Fruit fly (Drosophila melanogaster) whole organism, prepupa: ENCODE measurements around the gene boi.
A peak's percentile ranks its signal among the peaks of the same experiment; 100 is the strongest.

Experiments
- Blimp-1 ChIP-seq: fragments of 200-800 bp; sonication (Bioruptor generic); optimal IDR thresholded peaks from 3 replicates; lab custom pipeline; 2017; ENCODE audit warnings: missing biosample characterization, missing genetic modification characterization, mild to moderate bottlenecking, moderate library complexity, missing genetic modification reagents
- CG10669 ChIP-seq: fragments of 200-800 bp; sonication (Bioruptor generic); optimal IDR thresholded peaks from 3 replicates; lab custom pipeline; 2018; ENCODE audit warnings: missing biosample characterization, mild to moderate bottlenecking, missing genetic modification characterization, moderate library complexity
- CG11294 ChIP-seq: fragments of 200-800 bp; sonication (Bioruptor generic); IDR thresholded peaks from 2 replicates; pipeline ENCODE4 v1.3.6; 2022; ENCODE audit warnings: missing biosample characterization, missing genetic modification characterization
- CG11762 ChIP-seq: fragments of 200-800 bp; sonication (Bioruptor generic); optimal IDR thresholded peaks from 3 replicates; lab custom pipeline; 2016; ENCODE audit warnings: missing biosample characterization, missing genetic modification characterization; ENCODE audit not compliant: insufficient read depth
- CG15336 ChIP-seq: fragments of 200-800 bp; sonication (Bioruptor generic); IDR thresholded peaks from 2 replicates; pipeline ENCODE4 v1.3.6; 2022; ENCODE audit warnings: missing biosample characterization, missing genetic modification characterization
- CG16779 ChIP-seq: fragments of 200-800 bp; sonication (Bioruptor generic); optimal IDR thresholded peaks from 3 replicates; lab custom pipeline; 2017; ENCODE audit warnings: missing biosample characterization, mild to moderate bottlenecking, missing genetic modification characterization
- CG3032 ChIP-seq: fragments of 200-800 bp; optimal IDR thresholded peaks from 2 replicates; lab custom pipeline; 2019; ENCODE audit warnings: missing biosample characterization, mild to moderate bottlenecking, missing genetic modification characterization, moderate library complexity
- CG32006 ChIP-seq: fragments of 200-800 bp; sonication (Bioruptor generic); optimal IDR thresholded peaks from 3 replicates; lab custom pipeline; 2017; ENCODE audit warnings: missing biosample characterization, mild to moderate bottlenecking, missing genetic modification characterization
- CG6276 ChIP-seq: fragments of 200-800 bp; sonication (Bioruptor generic); optimal IDR thresholded peaks from 2 replicates; lab custom pipeline; 2017; ENCODE audit warnings: missing biosample characterization, mild to moderate bottlenecking, missing genetic modification characterization
- CG6792 ChIP-seq: fragments of 200-800 bp; sonication (Bioruptor generic); optimal IDR thresholded peaks from 3 replicates; lab custom pipeline; 2016; ENCODE audit warnings: missing biosample characterization, missing genetic modification characterization
- CG7368 ChIP-seq: fragments of 200-800 bp; sonication (Bioruptor generic); optimal IDR thresholded peaks from 3 replicates; lab custom pipeline; 2016; ENCODE audit warnings: missing biosample characterization, missing genetic modification characterization
- CG8119 ChIP-seq: fragments of 200-800 bp; sonication (Bioruptor generic); IDR thresholded peaks from 3 replicates; pipeline ENCODE4 v1.3.6; 2022; ENCODE audit warnings: missing biosample characterization, missing genetic modification characterization
- CG8319 ChIP-seq: fragments of 200-800 bp; sonication (Bioruptor generic); optimal IDR thresholded peaks from 3 replicates; lab custom pipeline; 2016; ENCODE audit warnings: missing biosample characterization, missing genetic modification characterization
- CG8632 ChIP-seq: fragments of 200-800 bp; sonication (Bioruptor generic); optimal IDR thresholded peaks from 3 replicates; lab custom pipeline; 2016; ENCODE audit warnings: missing biosample characterization, missing genetic modification characterization
- CG9139 ChIP-seq: fragments of 200-800 bp; sonication (Bioruptor generic); optimal IDR thresholded peaks from 3 replicates; lab custom pipeline; 2017; ENCODE audit warnings: missing biosample characterization, mild to moderate bottlenecking, missing genetic modification characterization
- Eip75B ChIP-seq: fragments of 200-800 bp; sonication (Bioruptor generic); optimal IDR thresholded peaks from 3 replicates; lab custom pipeline; 2016; ENCODE audit warnings: missing biosample characterization, missing genetic modification characterization
- Eip78C ChIP-seq: fragments of 200-800 bp; sonication (Bioruptor generic); peaks from one replicate; lab custom pipeline; 2016; ENCODE audit warnings: missing biosample characterization, missing genetic modification characterization
- Ets96B ChIP-seq: fragments of 200-800 bp; optimal IDR thresholded peaks from 2 replicates; lab custom pipeline; 2019; ENCODE audit warnings: missing biosample characterization, mild to moderate bottlenecking, missing genetic modification characterization, moderate library complexity
- Gug ChIP-seq: fragments of 200-800 bp; sonication (Bioruptor generic); IDR thresholded peaks from 2 replicates; pipeline ENCODE4 v1.3.6; 2022; ENCODE audit warnings: missing biosample characterization, missing genetic modification characterization
- Hr38 ChIP-seq: sonication (Bioruptor generic); optimal IDR thresholded peaks from 2 replicates; lab custom pipeline; 2016; ENCODE audit warnings: missing biosample characterization, missing genetic modification characterization
- Lpt ChIP-seq: fragments of 200-800 bp; sonication (Bioruptor generic); optimal IDR thresholded peaks from 3 replicates; lab custom pipeline; 2016; ENCODE audit warnings: missing biosample characterization, missing genetic modification characterization
- Met ChIP-seq: fragments of 200-800 bp; sonication (Bioruptor generic); optimal IDR thresholded peaks from 3 replicates; lab custom pipeline; 2016; ENCODE audit warnings: missing biosample characterization, missing genetic modification characterization
- Smox ChIP-seq: fragments of 200-800 bp; sonication (Bioruptor generic); optimal IDR thresholded peaks from 3 replicates; lab custom pipeline; 2016; ENCODE audit warnings: missing biosample characterization, missing genetic modification characterization
- Sox102F ChIP-seq: fragments of 200-800 bp; sonication (Bioruptor generic); optimal IDR thresholded peaks from 2 replicates; lab custom pipeline; 2016; ENCODE audit warnings: missing biosample characterization, mild to moderate bottlenecking, missing genetic modification characterization
- Sox15 ChIP-seq: fragments of 200-800 bp; sonication (Bioruptor generic); optimal IDR thresholded peaks from 3 replicates; lab custom pipeline; 2016; ENCODE audit warnings: missing biosample characterization, missing genetic modification characterization
- dsx ChIP-seq: fragments of 200-800 bp; optimal IDR thresholded peaks from 3 replicates; lab custom pipeline; 2019; ENCODE audit warnings: missing biosample characterization, mild to moderate bottlenecking, missing genetic modification characterization, moderate library complexity; ENCODE audit not compliant: poor library complexity, severe bottlenecking
- eg ChIP-seq: fragments of 200-800 bp; sonication (Bioruptor generic); IDR thresholded peaks from 3 replicates; pipeline ENCODE4 v1.3.6; 2022; ENCODE audit warnings: missing biosample characterization, missing genetic modification characterization
- esn ChIP-seq: fragments of 200-800 bp; sonication (Bioruptor generic); optimal IDR thresholded peaks from 2 replicates; lab custom pipeline; 2016; ENCODE audit warnings: missing biosample characterization, mild to moderate bottlenecking, missing genetic modification characterization, moderate library complexity
- fkh ChIP-seq: fragments of 200-800 bp; sonication (Bioruptor generic); optimal IDR thresholded peaks from 3 replicates; lab custom pipeline; 2017; ENCODE audit warnings: missing biosample characterization, mild to moderate bottlenecking, missing genetic modification characterization, moderate library complexity
- lz ChIP-seq: fragments of 200-800 bp; sonication (Bioruptor generic); optimal IDR thresholded peaks from 3 replicates; lab custom pipeline; 2016; ENCODE audit warnings: missing biosample characterization, missing genetic modification characterization
- net ChIP-seq: fragments of 200-800 bp; sonication (Bioruptor generic); optimal IDR thresholded peaks from 3 replicates; lab custom pipeline; 2016; ENCODE audit warnings: missing biosample characterization, missing genetic modification characterization
- pdm3 ChIP-seq: fragments of 200-800 bp; sonication (Bioruptor generic); optimal IDR thresholded peaks from 3 replicates; lab custom pipeline; 2016; ENCODE audit warnings: missing biosample characterization, missing genetic modification characterization
- salr ChIP-seq, 2 experiments: fragments of 200-800 bp; sonication (Bioruptor generic); optimal IDR thresholded peaks; 3 replicates each; lab custom pipeline; 2016 to 2018; ENCODE audit warnings: missing biosample characterization in 2 of 2, missing genetic modification characterization in 2 of 2, mild to moderate bottlenecking in 1 of 2
- svp ChIP-seq: fragments of 200-800 bp; sonication (Bioruptor generic); peaks from one replicate; lab custom pipeline; 2016; ENCODE audit warnings: missing biosample characterization, missing genetic modification characterization

boi gene

DNA sequence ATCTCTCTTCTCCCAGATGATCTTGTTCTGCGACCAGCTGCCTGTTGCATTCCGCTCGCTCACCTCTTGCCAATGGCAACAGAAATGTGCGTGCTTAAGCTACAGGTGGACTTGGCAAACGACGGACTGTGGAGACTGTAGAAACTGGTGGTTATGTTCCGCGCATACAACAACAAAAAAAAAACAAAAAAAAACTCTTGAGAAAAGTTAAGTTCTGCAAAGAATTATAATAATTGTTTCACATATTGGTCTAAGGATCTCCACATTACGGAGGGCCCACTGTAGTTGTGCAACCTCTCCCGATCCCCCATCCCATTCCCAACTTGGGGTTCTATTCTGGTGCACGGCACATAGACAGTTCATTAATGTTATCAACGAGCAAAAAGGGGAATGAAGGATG is 1.3 kb downstream of the boi start (continued):
- TF ChIP-seq CG15336 (GFP tag; lab: Robert Waterston, UW) (peak; percentile 93), Hr38 (GFP tag; lab: Kevin White, UChicago) (no peak), fkh (GFP tag; lab: Kevin White, UChicago) (no peak), CG6792 (GFP tag; lab: Kevin White, UChicago) (peak; percentile 74), CG8319 (GFP tag; lab: Kevin White, UChicago) (peak; percentile 57), CG3032 (peak; percentile 84), Sox102F (GFP tag; lab: Kevin White, UChicago) (peak; percentile 40), CG10669 (GFP tag; lab: Kevin White, UChicago) (peak; percentile 78), CG9139 (GFP tag; lab: Kevin White, UChicago) (peak; percentile 59), dsx (GFP tag; lab: Kevin White, UChicago) (peak; percentile 80), Smox (GFP tag; lab: Kevin White, UChicago) (peak; percentile 35)

DNA sequence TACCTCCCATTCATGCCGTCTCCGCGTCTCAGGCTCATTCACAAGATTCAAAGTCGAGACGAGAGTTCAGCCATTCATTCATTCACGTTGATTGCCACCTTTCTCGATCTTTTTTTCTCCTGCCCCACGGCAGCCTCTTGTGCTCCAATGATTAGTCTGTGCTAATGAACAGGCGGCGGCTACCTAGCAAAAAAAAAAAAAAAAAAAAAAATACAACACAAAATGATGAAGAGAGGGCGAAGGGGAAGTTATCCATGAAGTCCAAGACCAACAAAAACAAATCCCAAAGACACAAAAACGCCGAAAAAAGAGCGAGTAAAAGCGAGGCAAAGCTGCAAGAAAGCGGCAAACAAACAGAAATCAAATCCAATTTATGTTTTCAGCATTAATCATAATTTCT is 2.9 kb downstream of the boi start:
- TF ChIP-seq CG8119 (GFP tag; lab: Robert Waterston, UW): no peak
- no peak for TF ChIP-seq Met
- no peak for TF ChIP-seq salr (GFP tag; optimal IDR thresholded peaks at IDR 0.05; lab: Kevin White, UChicago)
- TF ChIP-seq Eip75B: no peak
- no peak for TF ChIP-seq CG8319 (GFP tag; lab: Kevin White, UChicago)
- no peak for TF ChIP-seq eg (GFP tag; lab: Robert Waterston, UW)
- TF ChIP-seq CG6276 (GFP tag; lab: Kevin White, UChicago): no peak
- TF ChIP-seq Sox15 (GFP tag; lab: Kevin White, UChicago): no peak
- no peak for TF ChIP-seq lz (GFP tag; lab: Kevin White, UChicago)
- TF ChIP-seq Blimp-1 (GFP tag; lab: Kevin White, UChicago): no peak

DNA sequence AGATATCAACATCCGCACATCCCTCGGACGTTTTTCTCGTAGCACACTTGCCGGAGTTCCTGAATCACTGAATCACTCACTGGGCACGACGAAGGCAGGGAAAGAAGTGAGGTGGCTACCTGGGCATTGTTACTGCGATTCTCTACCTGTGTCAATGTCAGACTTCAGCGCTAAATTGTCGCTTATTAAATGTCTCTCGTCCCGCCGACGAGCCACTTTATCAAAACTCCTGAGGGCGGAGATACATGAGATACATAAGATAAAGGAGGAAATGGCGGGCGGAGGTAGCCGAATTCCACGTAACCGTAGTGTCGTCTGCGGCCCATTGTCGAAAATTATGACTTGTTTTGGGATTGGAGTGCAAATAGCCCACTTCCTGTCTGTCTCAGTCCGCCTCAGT is 4.2 kb downstream of the boi start:
- TF ChIP-seq CG8632 (GFP tag; lab: Kevin White, UChicago): no peak
- no peak for TF ChIP-seq CG11762 (GFP tag; lab: Kevin White, UChicago)

- 0 out of 2 replicates have a peak, but pooled peaks have one; percentile 13 for TF ChIP-seq CG15336 (GFP tag; lab: Robert Waterston, UW)
- TF ChIP-seq CG6276 (GFP tag; lab: Kevin White, UChicago): peak; percentile 5
- peak; percentile 28 for TF ChIP-seq Lpt (GFP tag; lab: Kevin White, UChicago)
- peak; percentile 69 for TF ChIP-seq CG32006 (GFP tag; lab: Kevin White, UChicago)
- TF ChIP-seq Eip78C (GFP tag; lab: Kevin White, UChicago): peak; percentile 59
- TF ChIP-seq CG6792 (GFP tag; lab: Kevin White, UChicago): no peak
- no peak for TF ChIP-seq pdm3 (GFP tag; lab: Kevin White, UChicago)
- no peak for TF ChIP-seq CG16779 (tag; lab: Kevin White, UChicago)
- no peak for TF ChIP-seq CG11294 (GFP tag; lab: Robert Waterston, UW)
- no peak for TF ChIP-seq Blimp-1 (GFP tag; lab: Kevin White, UChicago)
- no peak for TF ChIP-seq Gug
- no peak for TF ChIP-seq svp (GFP tag; lab: Kevin White, UChicago)
Observed at dm6 chrX:2464189-2464588, 5.7 kb downstream of the boi start.

DNA sequence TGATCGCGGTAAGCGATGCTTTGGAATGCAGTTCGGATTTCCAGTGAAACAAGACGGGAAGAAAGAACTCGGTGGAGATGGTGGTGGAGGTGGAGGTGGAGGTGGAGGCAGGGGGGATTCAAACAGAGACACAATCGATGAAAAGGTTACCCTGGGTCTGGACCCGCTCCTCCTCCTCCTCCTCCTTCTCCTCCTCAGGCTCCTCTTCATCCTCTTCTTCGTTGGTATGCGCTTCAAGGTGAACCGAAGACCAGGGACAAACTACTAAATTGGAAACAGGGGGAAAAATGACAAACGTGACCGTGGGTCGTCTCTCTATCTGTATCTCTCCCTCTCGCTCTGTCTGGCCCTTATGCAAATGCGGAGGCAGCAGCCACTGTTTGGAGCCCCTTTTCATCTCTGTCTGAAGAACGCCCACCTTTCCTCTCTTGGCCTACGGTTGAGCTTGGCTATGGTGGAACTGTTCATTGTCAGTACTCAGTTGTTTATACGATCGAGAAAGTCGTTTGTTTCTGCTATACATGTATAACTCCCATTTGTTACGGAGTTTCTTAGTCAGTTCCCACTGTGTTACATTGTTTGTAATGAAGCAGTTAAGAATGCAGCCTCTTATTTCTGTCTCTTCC is 6.8 kb downstream of the boi start:
- TF ChIP-seq CG15336 (GFP tag; lab: Robert Waterston, UW): no peak
- TF ChIP-seq Eip78C (GFP tag; lab: Kevin White, UChicago): peak; percentile 60
- TF ChIP-seq CG11294 (GFP tag; lab: Robert Waterston, UW): no peak
- TF ChIP-seq fkh (GFP tag; lab: Kevin White, UChicago): no peak
- peak; percentile 34 for TF ChIP-seq dsx (GFP tag; lab: Kevin White, UChicago)
- no peak for TF ChIP-seq esn (GFP tag; lab: Kevin White, UChicago)
- TF ChIP-seq Lpt (GFP tag; lab: Kevin White, UChicago): no peak
- no peak for TF ChIP-seq pdm3 (GFP tag; lab: Kevin White, UChicago)
- no peak for TF ChIP-seq Gug
- peak; percentile 4 for TF ChIP-seq Ets96B (tag; lab: Kevin White, UChicago)
- no peak for TF ChIP-seq net (GFP tag; lab: Kevin White, UChicago)
- no peak for TF ChIP-seq CG7368 (GFP tag; lab: Kevin White, UChicago)
